Fruit fly (Drosophila melanogaster) Kc167 (cell line): Measurements from ENCODE around the gene CG2854.

Experiments
- Myc ChIP-seq: fragments of >200 bp; optimal IDR thresholded peaks from 2 replicates; lab custom pipeline; 2017; ENCODE audit warnings: missing external identifiers
- Sin3A ChIP-seq: fragments of >200 bp; optimal IDR thresholded peaks from 2 replicates; lab custom pipeline; 2018; ENCODE audit warnings: missing external identifiers

DNA sequence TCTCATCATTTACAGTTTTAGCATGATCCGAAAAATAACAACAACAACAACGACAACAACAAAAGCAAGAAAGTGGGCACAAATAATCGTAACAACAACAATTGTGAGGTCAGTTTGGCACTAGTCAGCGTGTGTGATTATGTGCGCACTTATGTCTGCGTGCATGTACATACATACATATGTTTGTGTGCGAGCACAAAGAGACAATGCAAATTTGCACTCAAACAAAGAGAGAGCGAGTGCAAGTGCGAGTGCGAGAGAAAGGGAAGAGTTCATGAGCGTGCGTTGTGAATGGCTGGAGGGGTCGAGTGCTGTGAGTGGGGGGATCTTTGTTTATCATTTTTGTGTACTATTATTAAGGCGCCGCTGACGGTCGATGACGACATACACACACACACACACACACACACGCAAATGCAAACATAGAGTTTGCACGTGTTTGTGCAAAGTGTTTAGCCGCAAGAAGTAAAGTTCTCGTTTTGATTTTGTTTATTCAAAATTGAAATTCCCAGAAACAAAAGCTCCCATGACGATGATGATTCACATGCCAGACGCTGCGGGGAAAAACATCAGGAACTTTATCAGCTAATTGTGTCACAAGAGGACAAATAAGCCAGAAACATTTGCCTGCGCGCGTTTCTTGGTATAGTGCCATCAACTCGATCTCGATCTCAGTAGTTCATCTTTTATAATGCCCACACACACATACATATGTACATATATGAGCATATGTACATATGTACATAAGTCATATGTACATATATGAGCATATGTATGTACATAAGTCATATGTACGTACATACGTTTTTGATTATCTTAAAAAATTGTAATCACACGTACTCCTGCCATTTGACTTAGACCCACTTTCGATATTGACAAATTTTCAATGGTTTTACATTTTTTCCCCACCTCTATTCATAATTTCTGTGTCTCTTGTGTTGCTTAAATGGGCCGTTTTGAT is 32.2 kb upstream of the CG2854 start:
- TF ChIP-seq Sin3A (lab: Kevin White, UChicago) = no peak
- no peak for TF ChIP-seq Myc (lab: Kevin White, UChicago)
